Fruit fly (Drosophila melanogaster) whole organism, embryonic: ENCODE measurements around the gene twr.

Experiments
- Atf-2 ChIP-seq: fragments of 200-800 bp; sonication (Bioruptor generic); optimal IDR thresholded peaks from 2 replicates; lab custom pipeline; 2016; ENCODE audit warnings: missing biosample characterization, missing genetic modification characterization
- Atf6 ChIP-seq: fragments of 200-800 bp; sonication (Bioruptor generic); IDR thresholded peaks from 2 replicates; pipeline ENCODE4 v1.3.6; 2022; ENCODE audit warnings: missing biosample characterization, missing genetic modification characterization
- Awh ChIP-seq: fragments of 200-800 bp; sonication (Bioruptor generic); IDR thresholded peaks from 2 replicates; pipeline ENCODE4, ENCODE4 v1.3.6; 2022; ENCODE audit warnings: missing biosample characterization, missing genetic modification characterization
- BtbVII ChIP-seq: fragments of 200-800 bp; sonication (Bioruptor generic); optimal IDR thresholded peaks from 3 replicates; lab custom pipeline; 2017; ENCODE audit warnings: missing biosample characterization, mild to moderate bottlenecking, missing genetic modification characterization
- Bteb2 ChIP-seq: fragments of 200-800 bp; sonication (Bioruptor generic); optimal IDR thresholded peaks from 2 replicates; lab custom pipeline; 2016; ENCODE audit warnings: missing biosample characterization, missing genetic modification characterization
- CG10147 ChIP-seq: fragments of 200-800 bp; sonication (Bioruptor generic); optimal IDR thresholded peaks from 2 replicates; lab custom pipeline; 2019; ENCODE audit warnings: missing biosample characterization, mild to moderate bottlenecking, missing genetic modification characterization, moderate library complexity
- CG11456 ChIP-seq: fragments of 200-800 bp; sonication (Bioruptor generic); IDR thresholded peaks from 3 replicates; pipeline ENCODE4 v1.3.6; 2022; ENCODE audit warnings: missing biosample characterization, missing genetic modification characterization
- CG11560 ChIP-seq: fragments of 200-800 bp; sonication (Bioruptor generic); IDR thresholded peaks from 3 replicates; pipeline ENCODE4 v1.3.6; 2022; ENCODE audit warnings: missing biosample characterization, missing genetic modification characterization
- CG12299 ChIP-seq: fragments of 200-800 bp; sonication (Bioruptor generic); optimal IDR thresholded peaks from 2 replicates; lab custom pipeline; 2018; ENCODE audit warnings: missing biosample characterization, mild to moderate bottlenecking, missing genetic modification characterization
- CG13296 ChIP-seq: fragments of 200-800 bp; sonication (Bioruptor generic); optimal IDR thresholded peaks from 3 replicates; lab custom pipeline; 2018; ENCODE audit warnings: missing biosample characterization, mild to moderate bottlenecking, missing genetic modification characterization
- CG13624 ChIP-seq: fragments of 200-800 bp; sonication (Bioruptor generic); optimal IDR thresholded peaks from 2 replicates; lab custom pipeline; 2016; ENCODE audit warnings: missing biosample characterization, missing genetic modification characterization
- CG14050 ChIP-seq: fragments of 200-800 bp; sonication (Bioruptor generic); IDR thresholded peaks from 3 replicates; pipeline ENCODE4 v1.3.6; 2022; ENCODE audit warnings: missing biosample characterization, missing genetic modification characterization
- CG15601 ChIP-seq: fragments of 200-800 bp; sonication (Bioruptor generic); optimal IDR thresholded peaks from 3 replicates; lab custom pipeline; 2019; ENCODE audit warnings: missing biosample characterization, mild to moderate bottlenecking, missing genetic modification characterization, moderate library complexity
- CG17829 ChIP-seq: fragments of 200-800 bp; optimal IDR thresholded peaks from 2 replicates; lab custom pipeline; 2019; ENCODE audit warnings: missing biosample characterization, mild to moderate bottlenecking, missing genetic modification characterization, moderate library complexity
- CG1832 ChIP-seq: fragments of 200-800 bp; sonication (Bioruptor generic); optimal IDR thresholded peaks from 2 replicates; lab custom pipeline; 2017; ENCODE audit warnings: missing biosample characterization, mild to moderate bottlenecking, missing genetic modification characterization, inconsistent platforms
- CG2199 ChIP-seq: fragments of 200-800 bp; sonication (Bioruptor generic); IDR thresholded peaks from 3 replicates; pipeline ENCODE4 v1.3.6; 2022; ENCODE audit warnings: missing biosample characterization, missing genetic modification characterization
- CG30403 ChIP-seq: fragments of 200-800 bp; sonication (Bioruptor generic); optimal IDR thresholded peaks from 3 replicates; lab custom pipeline; 2016; ENCODE audit warnings: missing biosample characterization, missing genetic modification characterization
- CG31441 ChIP-seq: fragments of 200-800 bp; sonication (Bioruptor generic); IDR thresholded peaks from 2 replicates; pipeline ENCODE4 v1.3.6; 2022; ENCODE audit warnings: missing biosample characterization, missing genetic modification characterization
- CG32532 ChIP-seq: fragments of 200-800 bp; sonication (Bioruptor generic); IDR thresholded peaks from 2 replicates; pipeline ENCODE4 v1.3.6; 2022; ENCODE audit warnings: missing biosample characterization, missing genetic modification characterization
- CG33557 ChIP-seq: fragments of 200-800 bp; sonication (Bioruptor generic); optimal IDR thresholded peaks from 2 replicates; lab custom pipeline; 2019; ENCODE audit warnings: missing biosample characterization, mild to moderate bottlenecking, missing genetic modification characterization, moderate library complexity
- CG3407 ChIP-seq: fragments of 200-800 bp; sonication (Bioruptor generic); optimal IDR thresholded peaks from 2 replicates; lab custom pipeline; 2018; ENCODE audit warnings: missing biosample characterization, mild to moderate bottlenecking, missing genetic modification characterization
- CG34224 ChIP-seq: fragments of 200-800 bp; sonication (Bioruptor generic); IDR thresholded peaks from 3 replicates; pipeline ENCODE4 v1.3.6; 2022; ENCODE audit warnings: missing biosample characterization, missing genetic modification characterization; ENCODE audit not compliant: partially characterized antibody
- CG3726 ChIP-seq: fragments of 200-800 bp; sonication (Bioruptor generic); IDR thresholded peaks from 3 replicates; pipeline ENCODE4, ENCODE4 v1.3.6; 2022; ENCODE audit warnings: missing biosample characterization, missing genetic modification characterization
- CG3847 ChIP-seq: fragments of 200-800 bp; sonication (Bioruptor generic); IDR thresholded peaks from 2 replicates; pipeline ENCODE4 v1.3.6; 2022; ENCODE audit warnings: missing biosample characterization, missing genetic modification characterization
- CG4360 ChIP-seq: fragments of 200-800 bp; sonication (Bioruptor generic); IDR thresholded peaks from 2 replicates; pipeline ENCODE4 v1.3.6; 2022; ENCODE audit warnings: missing biosample characterization, missing genetic modification characterization
- CG4730 ChIP-seq: fragments of 200-800 bp; sonication (Bioruptor generic); IDR thresholded peaks from 2 replicates; pipeline ENCODE4 v1.3.6; 2022; ENCODE audit warnings: missing biosample characterization, missing genetic modification characterization
- CG4854 ChIP-seq: fragments of 200-800 bp; sonication (Bioruptor generic); optimal IDR thresholded peaks from 2 replicates; lab custom pipeline; 2016; ENCODE audit warnings: missing biosample characterization, missing genetic modification characterization, inconsistent platforms
- CG6813 ChIP-seq: fragments of 200-800 bp; sonication (Bioruptor generic); optimal IDR thresholded peaks from 2 replicates; lab custom pipeline; 2017; ENCODE audit warnings: missing biosample characterization, missing genetic modification characterization, mild to moderate bottlenecking, moderate library complexity, missing genetic modification reagents
- Deaf1 ChIP-seq: fragments of 200-800 bp; optimal IDR thresholded peaks from 3 replicates; lab custom pipeline; 2019; ENCODE audit warnings: missing biosample characterization, mild to moderate bottlenecking, missing genetic modification characterization, moderate library complexity
- HmgZ ChIP-seq: fragments of 200-800 bp; sonication (Bioruptor generic); optimal IDR thresholded peaks from 2 replicates; lab custom pipeline; 2018; ENCODE audit warnings: missing biosample characterization, mild to moderate bottlenecking, missing genetic modification characterization
- Lpt ChIP-seq: fragments of >200 bp; optimal IDR thresholded peaks from 2 replicates; lab custom pipeline; 2018; ENCODE audit warnings: missing biosample characterization, missing genetic modification characterization
- Mad ChIP-seq: fragments of 200-800 bp; sonication (Bioruptor generic); optimal IDR thresholded peaks from 2 replicates; lab custom pipeline; 2016; ENCODE audit warnings: missing biosample characterization, missing genetic modification characterization
- Neu2 ChIP-seq: fragments of 200-800 bp; sonication (Bioruptor generic); optimal IDR thresholded peaks from 3 replicates; lab custom pipeline; 2016; ENCODE audit warnings: missing biosample characterization, missing genetic modification characterization, borderline replicate concordance
- Pdp1 ChIP-seq, 2 experiments: fragments of 200-800 bp; sonication (Bioruptor generic); optimal IDR thresholded peaks; 3 replicates each; lab custom pipeline; 2016; ENCODE audit warnings: missing biosample characterization in 2 of 2, missing genetic modification characterization in 2 of 2, mild to moderate bottlenecking in 1 of 2, moderate library complexity in 1 of 2
- Side ChIP-seq: fragments of 200-800 bp; sonication (Bioruptor generic); optimal IDR thresholded peaks from 2 replicates; lab custom pipeline; 2016; ENCODE audit warnings: missing biosample characterization, missing genetic modification characterization
- Six4 ChIP-seq: fragments of 200-800 bp; sonication (Bioruptor generic); optimal IDR thresholded peaks from 2 replicates; lab custom pipeline; 2016; ENCODE audit warnings: missing biosample characterization, missing genetic modification characterization
- Ssrp ChIP-seq: fragments of 200-800 bp; sonication (Bioruptor generic); optimal IDR thresholded peaks from 2 replicates; lab custom pipeline; 2018; ENCODE audit warnings: missing biosample characterization, mild to moderate bottlenecking, missing genetic modification characterization, moderate library complexity
- Usf ChIP-seq: fragments of 200-800 bp; sonication (Bioruptor generic); optimal IDR thresholded peaks from 2 replicates; lab custom pipeline; 2017; ENCODE audit warnings: missing genotype, missing biosample characterization, missing genetic modification characterization
- bab2 ChIP-seq: fragments of 200-800 bp; sonication (Bioruptor generic); optimal IDR thresholded peaks from 2 replicates; lab custom pipeline; 2016; ENCODE audit warnings: missing biosample characterization, missing genetic modification characterization
- chinmo ChIP-seq: fragments of 200-800 bp; sonication (Bioruptor generic); IDR thresholded peaks from 4 replicates; pipeline ENCODE4 v1.3.6; 2022; ENCODE audit warnings: missing biosample characterization, missing genetic modification characterization; ENCODE audit not compliant: partially characterized antibody
- grau ChIP-seq: fragments of 200-800 bp; optimal IDR thresholded peaks from 3 replicates; lab custom pipeline; 2019; ENCODE audit warnings: missing biosample characterization, mild to moderate bottlenecking, missing genetic modification characterization, moderate library complexity
- gsb ChIP-seq: fragments of 200-800 bp; sonication (Bioruptor generic); IDR thresholded peaks from 2 replicates; pipeline ENCODE4 v1.3.6; 2022; ENCODE audit warnings: missing biosample characterization, missing genetic modification characterization
- hth ChIP-seq: fragments of >200 bp; optimal IDR thresholded peaks from 2 replicates; lab custom pipeline; 2017; ENCODE audit warnings: inconsistent platforms
- jumu ChIP-seq: fragments of 200-800 bp; sonication (Bioruptor generic); optimal IDR thresholded peaks from 3 replicates; lab custom pipeline; 2016; ENCODE audit warnings: missing biosample characterization, missing genetic modification characterization
- nmo ChIP-seq: fragments of 200-800 bp; sonication (Bioruptor generic); optimal IDR thresholded peaks from 2 replicates; lab custom pipeline; 2018; ENCODE audit warnings: missing biosample characterization, mild to moderate bottlenecking, missing genetic modification characterization, moderate library complexity
- onecut ChIP-seq: fragments of 200-800 bp; sonication (Bioruptor generic); IDR thresholded peaks from 2 replicates; pipeline ENCODE4 v1.3.6; 2022; ENCODE audit warnings: missing biosample characterization, missing genetic modification characterization
- peb ChIP-seq: fragments of 200-800 bp; sonication (Bioruptor generic); IDR thresholded peaks from 2 replicates; pipeline ENCODE4 v1.3.6; 2022; ENCODE audit warnings: missing biosample characterization, missing genetic modification characterization
- seq ChIP-seq: fragments of 200-800 bp; sonication (Bioruptor generic); IDR thresholded peaks from 2 replicates; pipeline ENCODE4 v1.3.6; 2022; ENCODE audit warnings: missing biosample characterization, missing genetic modification characterization
- sim ChIP-seq: fragments of 200-800 bp; sonication (Bioruptor generic); IDR thresholded peaks from 2 replicates; pipeline ENCODE4 v1.3.6; 2022; ENCODE audit warnings: missing biosample characterization, missing genetic modification characterization
- sr ChIP-seq: fragments of 200-800 bp; sonication (Bioruptor generic); IDR thresholded peaks from 3 replicates; pipeline ENCODE4 v1.3.6; 2022; ENCODE audit warnings: missing biosample characterization, missing genetic modification characterization
- sug ChIP-seq: fragments of 200-800 bp; optimal IDR thresholded peaks from 2 replicates; lab custom pipeline; 2019; ENCODE audit warnings: missing biosample characterization, mild to moderate bottlenecking, missing genetic modification characterization, moderate library complexity
- toy ChIP-seq: fragments of 200-800 bp; sonication (Bioruptor generic); IDR thresholded peaks from 2 replicates; pipeline ENCODE4 v1.3.6; 2022; ENCODE audit warnings: missing biosample characterization, missing genetic modification characterization
- trh ChIP-seq: fragments of 200-800 bp; sonication (Bioruptor generic); optimal IDR thresholded peaks from 2 replicates; lab custom pipeline; 2016; ENCODE audit warnings: missing biosample characterization, missing genetic modification characterization

The twr gene

DNA sequence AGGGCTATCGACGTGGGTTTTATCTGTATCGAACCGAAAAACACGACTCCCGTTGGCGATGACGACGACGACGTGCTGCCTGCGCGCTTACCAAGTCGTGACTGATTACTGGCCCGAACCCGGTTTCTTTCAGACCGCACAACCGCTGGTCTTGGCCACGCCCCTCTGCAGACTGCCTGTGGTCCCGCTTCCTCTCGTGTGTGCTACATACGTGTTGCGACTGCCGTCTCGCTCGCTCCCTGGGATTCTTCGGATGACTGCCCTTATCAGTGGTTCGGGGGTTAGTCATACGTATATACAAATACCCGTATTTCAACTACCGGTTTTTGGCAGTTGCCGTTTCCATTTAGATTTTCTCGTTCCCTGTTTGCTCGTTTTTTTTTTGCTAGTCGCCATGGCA, 20.8 kb downstream of the twr start, which contains the start of gene lab (continued):
- TF ChIP-seq sug (no peak), Ssrp (tag; lab: Kevin White, UChicago) (no peak), Awh (GFP tag; lab: Robert Waterston, UW) (no peak), CG11560 (tag; lab: Robert Waterston, UW) (no peak), CG11456 (no peak), Atf6 (GFP tag; lab: Robert Waterston, UW) (no peak), chinmo (GFP tag; lab: Robert Waterston, UW) (peak; percentile 31; the same call in 1 of the 4 replicates), Lpt (GFP tag; lab: Kevin White, UChicago) (no peak), Neu2 (GFP tag; lab: Kevin White, UChicago) (no peak), CG12299 (tag; lab: Kevin White, UChicago) (no peak), CG10147 (GFP tag; lab: Kevin White, UChicago) (no peak), sim (0 out of 2 replicates have a peak, but pooled peaks have one; percentile 24), Deaf1 (tag; lab: Kevin White, UChicago) (peak; percentile 89), bab2 (GFP tag; lab: Kevin White, UChicago) (no peak), CG3847 (GFP tag; lab: Robert Waterston, UW) (no peak), CG15601 (tag; lab: Kevin White, UChicago) (no peak), CG1832 (GFP tag; lab: Kevin White, UChicago) (peak; percentile 97), CG13296 (GFP tag; lab: Kevin White, UChicago) (no peak), hth (lab: Kevin White, UChicago) (no peak), CG14050 (GFP tag; lab: Robert Waterston, UW) (no peak), nmo (GFP tag; lab: Kevin White, UChicago) (no peak), Pdp1 (GFP tag; optimal IDR thresholded peaks at IDR 0.05; lab: Kevin White, UChicago) (no peak), trh (no peak), CG2199 (peak; percentile 78; the same call in 2 of the 3 replicates), CG6813 (no peak), Side (no peak), Six4 (GFP tag; lab: Kevin White, UChicago) (no peak), CG13624 (GFP tag; lab: Kevin White, UChicago) (no peak), CG17829 (tag; lab: Kevin White, UChicago) (peak; percentile 10), Bteb2 (GFP tag; lab: Kevin White, UChicago) (no peak), jumu (GFP tag; lab: Kevin White, UChicago) (no peak), Mad (GFP tag; lab: Kevin White, UChicago) (no peak), CG32532 (GFP tag; lab: Robert Waterston, UW) (no peak), toy (GFP tag; lab: Robert Waterston, UW) (no peak), CG33557 (GFP tag; lab: Kevin White, UChicago) (no peak), BtbVII (GFP tag; lab: Kevin White, UChicago) (no peak), CG34224 (no peak; the same call in 2 of the 3 replicates), grau (tag; lab: Kevin White, UChicago) (no peak), CG30403 (GFP tag; lab: Kevin White, UChicago) (no peak), seq (peak; percentile 73; the same call in 1 of the 2 replicates), CG4360 (no peak), onecut (GFP tag; lab: Robert Waterston, UW) (no peak), gsb (no peak), CG31441 (GFP tag; lab: Robert Waterston, UW) (no peak), sr (no peak), Usf (GFP tag; lab: Kevin White, UChicago) (no peak), CG4854 (GFP tag; lab: Kevin White, UChicago) (no peak), HmgZ (tag; lab: Kevin White, UChicago) (peak; percentile 40), CG3726 (GFP tag; lab: Robert Waterston, UW) (no peak), CG4730 (GFP tag; lab: Robert Waterston, UW) (no peak), peb (no peak), CG3407 (GFP tag; lab: Kevin White, UChicago) (no peak), Atf-2 (GFP tag; lab: Kevin White, UChicago) (no peak)
